Fruit fly (Drosophila melanogaster): ENCODE measurements around the gene CG33108.

DNA sequence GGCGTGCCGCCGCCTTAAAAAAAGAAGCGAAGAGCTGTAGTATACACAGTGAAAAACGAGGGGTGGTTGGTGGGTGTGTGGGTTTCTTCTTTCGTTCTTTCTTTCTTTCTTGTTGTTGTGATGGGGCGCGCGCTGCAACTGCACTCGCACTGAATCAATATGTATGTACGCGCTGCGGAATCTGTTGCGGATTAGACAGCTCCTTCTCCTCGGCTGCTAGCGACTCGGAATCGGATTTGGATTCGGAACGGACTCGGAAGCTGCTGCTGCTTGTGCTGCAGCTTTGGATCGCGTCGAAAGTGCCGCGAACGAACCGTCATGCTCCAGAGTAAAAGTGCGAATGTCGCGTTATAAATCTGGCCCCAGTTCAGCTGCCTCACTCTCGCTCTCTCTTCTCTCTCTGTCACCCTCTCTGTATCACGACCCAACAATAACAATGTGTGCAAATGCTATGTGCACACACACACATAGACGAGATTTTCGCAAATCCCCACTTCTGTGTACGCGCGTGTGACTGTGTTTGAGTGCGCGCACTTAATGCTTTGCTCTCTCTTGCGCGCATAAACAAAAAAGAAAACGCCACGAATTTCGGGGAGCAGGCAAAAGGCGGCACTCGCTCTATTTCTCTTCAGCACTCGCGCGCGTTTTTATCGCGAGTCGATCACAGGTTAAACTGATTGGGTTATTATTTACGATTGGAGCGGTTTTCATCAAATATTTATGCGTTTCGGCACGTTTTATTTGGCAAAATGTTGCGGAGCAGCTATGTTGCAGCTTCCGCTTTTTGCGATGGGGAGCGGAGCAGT lies 35.8 kb downstream of the CG33108 start:
- TF ChIP-seq Dif (GFP tag; optimal IDR thresholded peaks at IDR 0.05; ENCODE audit: partially characterized antibody) (peak; percentile 90), psq (GFP tag; optimal IDR thresholded peaks at IDR 0.05) (peak; percentile 43), tai (GFP tag; optimal IDR thresholded peaks at IDR 0.05) (no peak), N (GFP tag; optimal IDR thresholded peaks at IDR 0.05) (peak; percentile 4), jim (GFP tag; optimal IDR thresholded peaks at IDR 0.05) (no peak), sage (GFP tag; optimal IDR thresholded peaks at IDR 0.05) (no peak)
